Worm (Caenorhabditis elegans) whole organism, L3 larva: ENCODE results near the gene aps-1.

Experiments
- R02D3.7 ChIP-seq: fragments of 150-350 bp; optimal IDR thresholded peaks from 2 replicates; lab custom pipeline; 2014; ENCODE audit warnings: missing biosample characterization, missing genetic modification characterization
- ZK546.5 ChIP-seq: sonication (generic microtip); optimal IDR thresholded peaks from 2 replicates; lab custom pipeline; 2017; ENCODE audit warnings: missing biosample characterization, missing genetic modification characterization
- aly-2 ChIP-seq: fragments of 150-350 bp; optimal IDR thresholded peaks from 2 replicates; lab custom pipeline; 2014; ENCODE audit warnings: missing biosample characterization, missing genetic modification characterization
- ama-1 ChIP-seq: fragments of 150-350 bp; optimal IDR thresholded peaks from 2 replicates; lab custom pipeline; 2018
- ceh-16 ChIP-seq: sonication (generic microtip); optimal IDR thresholded peaks from 2 replicates; lab custom pipeline; 2017; ENCODE audit warnings: missing biosample characterization, missing genetic modification characterization
- ceh-28 ChIP-seq: fragments of 150-350 bp; optimal IDR thresholded peaks from 2 replicates; lab custom pipeline; 2014; ENCODE audit warnings: missing biosample characterization, missing genetic modification reagents, missing genetic modification characterization
- ceh-82 ChIP-seq: fragments of 150-350 bp; optimal IDR thresholded peaks from 2 replicates; lab custom pipeline; 2014; ENCODE audit warnings: missing biosample characterization, missing genetic modification characterization
- ceh-9 ChIP-seq: sonication (generic microtip); optimal IDR thresholded peaks from 2 replicates; lab custom pipeline; 2018; ENCODE audit warnings: missing biosample characterization, missing genetic modification characterization
- daf-12 ChIP-seq: fragments of 150-350 bp; optimal IDR thresholded peaks from 2 replicates; lab custom pipeline; 2014; ENCODE audit warnings: missing biosample characterization, missing genetic modification reagents, missing genetic modification characterization
- egl-27 ChIP-seq: sonication (generic microtip); optimal IDR thresholded peaks from 4 replicates; lab custom pipeline; 2017; ENCODE audit warnings: missing biosample characterization, missing genetic modification reagents, missing genetic modification characterization
- egl-5 ChIP-seq: fragments of 150-350 bp; optimal IDR thresholded peaks from 2 replicates; lab custom pipeline; 2017; ENCODE audit warnings: missing biosample characterization, missing genetic modification reagents, missing genetic modification characterization, inconsistent platforms
- elt-1 ChIP-seq: fragments of 150-350 bp; optimal IDR thresholded peaks from 2 replicates; lab custom pipeline; 2014; ENCODE audit warnings: missing biosample characterization, missing genetic modification characterization
- elt-2 ChIP-seq: sonication (generic microtip); optimal IDR thresholded peaks from 2 replicates; lab custom pipeline; 2016; ENCODE audit warnings: missing genetic modification reagents, mild to moderate bottlenecking, missing genetic modification characterization, missing compliant biosample characterization
- elt-3 ChIP-seq, 3 experiments: fragments of 150-350 bp in 1 of 3; sonication (generic microtip) in 2 of 3; optimal IDR thresholded peaks; 2 replicates in 2 of 3; 4 replicates in 1 of 3; lab custom pipeline; 2014 to 2017; ENCODE audit warnings: missing biosample characterization in 3 of 3, missing genetic modification characterization in 3 of 3
- eor-1 ChIP-seq, 2 experiments: fragments of 150-350 bp; optimal IDR thresholded peaks; 2 replicates each; lab custom pipeline; 2014 to 2018; ENCODE audit warnings: missing biosample characterization in 2 of 2, missing genetic modification characterization in 2 of 2
- fkh-10 ChIP-seq: sonication (generic microtip); optimal IDR thresholded peaks from 2 replicates; lab custom pipeline; 2017; ENCODE audit warnings: missing biosample characterization, missing genetic modification reagents, missing genetic modification characterization
- fkh-2 ChIP-seq: fragments of 150-350 bp; optimal IDR thresholded peaks from 2 replicates; lab custom pipeline; 2014; ENCODE audit warnings: missing biosample characterization, missing genetic modification reagents, missing genetic modification characterization
- hmg-11 ChIP-seq: sonication (generic microtip); optimal IDR thresholded peaks from 2 replicates; lab custom pipeline; 2016; ENCODE audit warnings: missing genetic modification characterization, missing compliant biosample characterization
- jun-1 ChIP-seq: fragments of 150-350 bp; optimal IDR thresholded peaks from 2 replicates; lab custom pipeline; 2014; ENCODE audit warnings: missing biosample characterization, missing genetic modification reagents, missing genetic modification characterization
- lin-15B ChIP-seq: fragments of 150-350 bp; optimal IDR thresholded peaks from 2 replicates; lab custom pipeline; 2014; ENCODE audit warnings: missing biosample characterization, missing genetic modification characterization
- lin-39 ChIP-seq: fragments of 150-350 bp; optimal IDR thresholded peaks from 2 replicates; lab custom pipeline; 2018; ENCODE audit warnings: missing biosample characterization, missing genetic modification reagents, missing genetic modification characterization
- lsy-12 ChIP-seq: sonication (generic microtip); optimal IDR thresholded peaks from 2 replicates; lab custom pipeline; 2016; ENCODE audit warnings: mild to moderate bottlenecking, missing genetic modification characterization, missing compliant biosample characterization
- mdl-1 ChIP-seq: fragments of 150-350 bp; optimal IDR thresholded peaks from 2 replicates; lab custom pipeline; 2014; ENCODE audit warnings: missing biosample characterization, missing genetic modification characterization
- mml-1 ChIP-seq: fragments of 150-350 bp; sonication (generic microtip); optimal IDR thresholded peaks from 3 replicates; lab custom pipeline; 2014; ENCODE audit warnings: missing biosample characterization, missing genetic modification characterization
- nfya-1 ChIP-seq: sonication (generic microtip); optimal IDR thresholded peaks from 2 replicates; lab custom pipeline; 2017; ENCODE audit warnings: missing genetic modification characterization, mild to moderate bottlenecking, missing compliant biosample characterization, antibody characterized with exemption, moderate library complexity; ENCODE audit not compliant: insufficient read depth
- nhr-11 ChIP-seq: fragments of 150-350 bp; optimal IDR thresholded peaks from 2 replicates; lab custom pipeline; 2014; ENCODE audit warnings: missing biosample characterization, missing genetic modification characterization
- nhr-12 ChIP-seq: fragments of 150-350 bp; optimal IDR thresholded peaks from 2 replicates; lab custom pipeline; 2014; ENCODE audit warnings: missing biosample characterization, missing genetic modification characterization
- nhr-23 ChIP-seq: fragments of 150-350 bp; optimal IDR thresholded peaks from 2 replicates; lab custom pipeline; 2014; ENCODE audit warnings: missing biosample characterization, missing genetic modification reagents, missing genetic modification characterization
- nhr-237 ChIP-seq: fragments of 150-350 bp; optimal IDR thresholded peaks from 2 replicates; lab custom pipeline; 2014; ENCODE audit warnings: missing biosample characterization, missing genetic modification characterization
- nhr-25 ChIP-seq: sonication (generic microtip); optimal IDR thresholded peaks from 2 replicates; lab custom pipeline; 2017; ENCODE audit warnings: missing biosample characterization, missing genetic modification characterization
- nhr-28 ChIP-seq: fragments of 150-350 bp; optimal IDR thresholded peaks from 2 replicates; lab custom pipeline; 2014; ENCODE audit warnings: missing biosample characterization, missing genetic modification characterization
- nhr-43 ChIP-seq: sonication (generic microtip); optimal IDR thresholded peaks from 2 replicates; lab custom pipeline; 2016; ENCODE audit warnings: mild to moderate bottlenecking, missing genetic modification characterization, missing compliant biosample characterization; ENCODE audit not compliant: poor library complexity, severe bottlenecking
- nhr-67 ChIP-seq: fragments of 150-350 bp; optimal IDR thresholded peaks from 2 replicates; lab custom pipeline; 2014; ENCODE audit warnings: missing biosample characterization, missing genetic modification characterization
- nhr-76 ChIP-seq: fragments of 150-350 bp; sonication (generic microtip); optimal IDR thresholded peaks from 5 replicates; lab custom pipeline; 2014; ENCODE audit warnings: missing biosample characterization, missing genetic modification characterization
- nhr-77 ChIP-seq: fragments of 150-350 bp; optimal IDR thresholded peaks from 2 replicates; lab custom pipeline; 2014; ENCODE audit warnings: missing biosample characterization, missing genetic modification characterization
- pha-4 ChIP-seq: fragments of 150-350 bp; optimal IDR thresholded peaks from 2 replicates; lab custom pipeline; 2014; ENCODE audit warnings: missing biosample characterization, missing genetic modification reagents, missing genetic modification characterization
- pqm-1 ChIP-seq: fragments of 150-350 bp; optimal IDR thresholded peaks from 2 replicates; lab custom pipeline; 2017; ENCODE audit warnings: missing biosample characterization, missing genetic modification characterization, inconsistent platforms
- sea-2 ChIP-seq: fragments of 150-350 bp; sonication (generic microtip); optimal IDR thresholded peaks from 4 replicates; lab custom pipeline; 2014; ENCODE audit warnings: missing biosample characterization, missing genetic modification reagents, missing genetic modification characterization
- skn-1 ChIP-seq: fragments of 150-350 bp; optimal IDR thresholded peaks from 2 replicates; lab custom pipeline; 2014; ENCODE audit warnings: missing biosample characterization, missing genetic modification characterization
- snpc-4 ChIP-seq: fragments of 150-350 bp; optimal IDR thresholded peaks from 2 replicates; lab custom pipeline; 2014; ENCODE audit warnings: missing biosample characterization, missing genetic modification characterization
- tbx-2 ChIP-seq: sonication (generic microtip); optimal IDR thresholded peaks from 2 replicates; lab custom pipeline; 2016; ENCODE audit warnings: mild to moderate bottlenecking, missing genetic modification characterization, missing compliant biosample characterization
- unc-39 ChIP-seq: sonication (generic microtip); optimal IDR thresholded peaks from 4 replicates; lab custom pipeline; 2017; ENCODE audit warnings: missing biosample characterization, missing genetic modification characterization
- unc-62 ChIP-seq: fragments of 150-350 bp; sonication (generic microtip); optimal IDR thresholded peaks from 4 replicates; lab custom pipeline; 2014; ENCODE audit warnings: missing biosample characterization, missing genetic modification reagents, missing genetic modification characterization
- zag-1 ChIP-seq: fragments of 150-350 bp; optimal IDR thresholded peaks from 2 replicates; lab custom pipeline; 2014; ENCODE audit warnings: missing biosample characterization, missing genetic modification characterization
- ztf-11 ChIP-seq: fragments of 150-350 bp; optimal IDR thresholded peaks from 2 replicates; lab custom pipeline; 2014; ENCODE audit warnings: missing biosample characterization, missing genetic modification characterization
- ztf-4 ChIP-seq: fragments of 150-350 bp; optimal IDR thresholded peaks from 2 replicates; lab custom pipeline; 2014; ENCODE audit warnings: missing biosample characterization, missing genetic modification characterization

The aps-1 gene

DNA sequence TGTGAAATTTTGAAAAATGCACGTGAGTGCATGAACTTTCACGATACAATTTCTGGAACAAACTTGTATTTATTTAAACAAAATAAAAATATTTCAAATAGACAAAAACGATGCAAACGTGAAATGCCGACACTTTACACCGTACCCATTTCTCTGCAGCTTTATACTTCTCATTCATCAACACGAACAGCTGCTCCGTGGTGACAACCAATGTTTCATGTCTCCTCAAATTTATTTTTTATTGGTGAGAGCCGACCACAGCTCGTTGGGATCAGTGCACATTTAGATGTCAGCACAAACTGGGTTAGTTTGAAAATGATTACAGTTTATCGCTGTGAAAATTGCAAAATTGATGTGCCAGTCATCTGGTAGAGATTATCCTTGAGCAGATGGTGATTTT lies 22.2 kb upstream of the aps-1 start:
- TF ChIP-seq egl-5 (tag; lab: Kevin White, UChicago) (peak; percentile 33), daf-12 (tag; lab: Kevin White, UChicago) (no peak), nfya-1 (tag; lab: Kevin White, UChicago) (peak; percentile 2), lin-39 (tag; lab: Kevin White, UChicago) (peak; percentile 33)

DNA sequence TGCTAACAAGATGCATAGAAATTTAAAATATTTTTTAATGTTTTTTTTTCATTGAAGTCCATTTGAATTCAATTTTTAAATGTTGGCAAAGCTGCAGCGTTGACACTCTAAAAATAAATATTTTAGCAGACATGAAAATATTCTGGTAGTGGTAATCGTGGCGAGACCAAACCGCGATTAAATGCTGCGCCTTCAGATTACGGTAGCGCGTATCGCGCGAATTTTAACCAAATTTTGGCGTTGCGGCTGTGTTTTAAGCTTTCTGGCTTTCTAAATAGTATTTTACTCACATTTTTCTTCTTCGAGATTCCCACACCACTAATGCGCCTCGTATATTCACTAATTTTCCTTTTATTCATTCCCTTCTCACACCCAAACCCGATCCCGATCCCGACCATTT lies 21.7 kb upstream of the aps-1 start, which contains the start of gene cpg-4:
Gene cpg-4, plus strand, starts transcription at position 303 of the 400 bp plus-strand sequence.
- no peak for TF ChIP-seq lsy-12 (tag; lab: Kevin White, UChicago)
- TF ChIP-seq sea-2 (GFP tag; lab: Kevin White, UChicago): no peak
- no peak for TF ChIP-seq daf-12 (tag; lab: Kevin White, UChicago)
- TF ChIP-seq fkh-10 (GFP tag; lab: Kevin White, UChicago): no peak
- no peak for TF ChIP-seq nhr-76
- TF ChIP-seq nfya-1 (tag; lab: Kevin White, UChicago): no peak

DNA sequence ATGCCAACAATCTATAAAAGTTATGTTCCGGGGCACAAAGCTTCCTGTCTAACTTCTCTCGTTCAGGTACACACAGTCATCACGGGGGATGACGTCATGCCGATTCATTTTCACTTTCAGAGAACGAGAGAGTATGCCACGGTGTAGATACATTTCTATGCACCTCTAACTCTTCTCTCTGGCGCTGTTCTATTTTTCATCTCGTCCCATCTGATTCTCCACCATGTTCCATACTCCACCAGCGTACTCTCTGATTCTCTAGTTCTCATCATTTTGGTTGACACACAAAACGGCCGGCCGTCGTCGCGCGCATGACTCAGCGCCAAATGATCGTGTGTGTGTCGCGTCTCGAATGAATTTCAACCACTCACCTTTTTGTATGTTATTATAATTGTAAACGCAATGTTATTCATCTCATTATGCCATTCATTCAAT lies 17.4 kb upstream of the aps-1 start:
- no peak for TF ChIP-seq ceh-82 (tag; lab: Kevin White, UChicago)
- peak; percentile 56 for TF ChIP-seq lin-15B (tag; lab: Kevin White, UChicago)
- TF ChIP-seq pha-4 (tag; lab: Kevin White, UChicago): peak; percentile 95
- TF ChIP-seq eor-1 (tag; optimal IDR thresholded peaks at IDR 0.05; lab: Kevin White, UChicago): no peak
- peak; percentile 90 for TF ChIP-seq pqm-1 (tag; lab: Kevin White, UChicago)
- no peak for TF ChIP-seq nhr-67 (tag; lab: Kevin White, UChicago)
- TF ChIP-seq nhr-77 (tag; lab: Kevin White, UChicago): peak; percentile 80
- TF ChIP-seq ztf-11 (tag; lab: Kevin White, UChicago): no peak
- TF ChIP-seq jun-1 (tag; lab: Kevin White, UChicago): peak; percentile 99
- TF ChIP-seq hmg-11: peak; percentile 97
- TF ChIP-seq nhr-43 (tag; lab: Kevin White, UChicago): peak; percentile 94
- no peak for TF ChIP-seq nhr-237
- peak; percentile 94 for TF ChIP-seq lsy-12 (tag; lab: Kevin White, UChicago)
- peak; percentile 96 for TF ChIP-seq egl-27 (tag; lab: Kevin White, UChicago)
- no peak for TF ChIP-seq ceh-16 (tag; lab: Kevin White, UChicago)
- peak; percentile 91 for TF ChIP-seq skn-1 (tag; lab: Kevin White, UChicago)
- peak; percentile 68 for TF ChIP-seq ztf-4
- peak; percentile 73 for TF ChIP-seq egl-5 (tag; lab: Kevin White, UChicago)
- peak; percentile 91 for TF ChIP-seq nfya-1 (tag; lab: Kevin White, UChicago)
- TF ChIP-seq ama-1 (lab: Kevin White, UChicago): peak; percentile 23
- TF ChIP-seq aly-2 (tag; lab: Kevin White, UChicago): no peak
- TF ChIP-seq nhr-12 (tag; lab: Kevin White, UChicago): no peak
- TF ChIP-seq nhr-28 (tag; lab: Kevin White, UChicago): peak; percentile 20
- TF ChIP-seq nhr-23 (tag; lab: Kevin White, UChicago): peak; percentile 97
- peak; percentile 21 for TF ChIP-seq unc-39
- TF ChIP-seq tbx-2 (tag; lab: Kevin White, UChicago): peak; percentile 89
- peak in 1 of 3 experiments; percentile 82 for TF ChIP-seq elt-3 (tag; optimal IDR thresholded peaks at IDR 0.05; lab: Kevin White, UChicago)
- peak; percentile 41 for TF ChIP-seq R02D3.7 (tag; lab: Kevin White, UChicago)
- TF ChIP-seq mml-1: no peak
- peak; percentile 98 for TF ChIP-seq elt-2
- peak; percentile 98 for TF ChIP-seq nhr-25 (tag; lab: Kevin White, UChicago)
- TF ChIP-seq fkh-10 (GFP tag; lab: Kevin White, UChicago): no peak
- TF ChIP-seq sea-2 (GFP tag; lab: Kevin White, UChicago): no peak
- TF ChIP-seq elt-1 (tag; lab: Kevin White, UChicago): peak; percentile 41
- TF ChIP-seq lin-39 (tag; lab: Kevin White, UChicago): peak; percentile 93
- peak; percentile 61 for TF ChIP-seq snpc-4
- no peak for TF ChIP-seq zag-1 (tag; lab: Kevin White, UChicago)
- TF ChIP-seq ceh-28 (tag; lab: Kevin White, UChicago): peak; percentile 94
- TF ChIP-seq nhr-76: peak; percentile 61
- TF ChIP-seq unc-62 (GFP tag; lab: Kevin White, UChicago): peak; percentile 72
- TF ChIP-seq daf-12 (tag; lab: Kevin White, UChicago): no peak
- TF ChIP-seq nhr-11 (tag; lab: Kevin White, UChicago): peak; percentile 87
- no peak for TF ChIP-seq fkh-2 (tag; lab: Kevin White, UChicago)
- no peak for TF ChIP-seq ZK546.5 (tag; lab: Kevin White, UChicago)
- TF ChIP-seq mdl-1: peak; percentile 85
- no peak for TF ChIP-seq ceh-9 (tag; lab: Kevin White, UChicago)
